Worm (Caenorhabditis elegans): ENCODE data around the gene C16C8.19.

ce11 chrII:3459199-3459598 lies 912 bp downstream of the C16C8.19 start:
- TF ChIP-seq ceh-16 (tag; optimal IDR thresholded peaks at IDR 0.05) (no peak), nhr-12 (tag; optimal IDR thresholded peaks at IDR 0.05) (no peak), nhr-129 (tag; optimal IDR thresholded peaks at IDR 0.05) (no peak), ztf-11 (tag; optimal IDR thresholded peaks at IDR 0.05) (no peak), gmeb-1 (tag; optimal IDR thresholded peaks at IDR 0.05) (no peak), sem-4 (tag; optimal IDR thresholded peaks at IDR 0.05) (no peak), skn-1 (tag; optimal IDR thresholded peaks at IDR 0.05) (no peak), fos-1 (tag; optimal IDR thresholded peaks at IDR 0.05) (no peak), Y55F3AM.14 (GFP tag; optimal IDR thresholded peaks at IDR 0.05) (no peak), snpc-4 (tag; optimal IDR thresholded peaks at IDR 0.05) (no peak), sma-3 (GFP tag; optimal IDR thresholded peaks at IDR 0.05) (no peak), nhr-11 (tag; optimal IDR thresholded peaks at IDR 0.05) (no peak), aly-2 (tag; optimal IDR thresholded peaks at IDR 0.05) (no peak), nhr-25 (tag; optimal IDR thresholded peaks at IDR 0.05) (no peak)

Measured in whole organism, L2 larva.